Worm (Caenorhabditis elegans): ENCODE measurements around the gene srw-145.

- TF ChIP-seq ama-1 (optimal IDR thresholded peaks at IDR 0.05) (no peak), F13C5.2 (tag; optimal IDR thresholded peaks at IDR 0.05) (no peak), hmg-4 (GFP tag; optimal IDR thresholded peaks at IDR 0.05) (no peak), hnd-1 (tag; optimal IDR thresholded peaks at IDR 0.05) (no peak), tbx-37 (GFP tag; conservative IDR thresholded peaks at IDR 0.05) (no peak), flt-1 (GFP tag; IDR thresholded peaks at IDR 0.05) (no peak), ets-7 (tag; optimal IDR thresholded peaks at IDR 0.05) (no peak), pes-1 (GFP tag; IDR thresholded peaks at IDR 0.05) (no peak), sea-1 (GFP tag; conservative IDR thresholded peaks at IDR 0.05) (no peak), B0310.2 (tag; optimal IDR thresholded peaks at IDR 0.05) (no peak), scrt-1 (GFP tag; IDR thresholded peaks at IDR 0.05) (no peak)
These were observed 24.0 kb downstream of the srw-145 start, which contains the start of gene srh-24 for ce11 chrV:13960916-13961315.
